Worm (Caenorhabditis elegans): ENCODE measurements around the gene clec-73.

clec-73 gene

DNA sequence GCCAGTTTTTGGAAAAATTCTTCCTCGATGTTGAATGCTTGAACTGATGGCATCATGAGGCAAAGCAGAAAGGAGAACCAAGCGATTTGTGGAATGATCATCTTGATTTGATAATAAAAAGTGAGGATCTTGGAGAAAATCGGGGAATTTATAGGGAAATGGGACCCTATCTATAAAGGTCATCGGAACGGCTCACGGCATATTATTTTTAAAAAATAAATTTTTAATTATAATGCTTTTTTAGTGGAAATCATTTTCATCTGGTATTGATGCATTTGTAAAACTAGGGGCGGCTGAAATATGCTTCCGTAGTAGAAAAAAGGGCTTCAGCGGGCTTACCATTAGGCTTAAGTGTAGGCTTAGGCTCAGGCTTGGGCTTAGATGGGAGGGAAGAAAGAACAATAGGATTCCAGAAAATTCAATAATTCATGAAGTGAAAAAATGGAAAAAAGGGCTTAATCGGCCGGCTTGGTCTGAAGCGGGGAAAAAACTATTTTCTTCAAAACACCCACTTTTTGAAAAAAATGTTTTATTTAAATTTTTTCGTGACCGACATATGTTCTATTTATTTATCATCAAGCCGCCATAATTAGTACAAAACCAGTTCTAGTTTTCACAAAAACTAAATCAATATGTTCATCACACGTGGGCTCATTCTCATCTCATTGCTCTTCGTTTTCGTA is 48.3 kb downstream of the clec-73 start, which contains the start of the genes F56D6.22 and F56D6.12:
Gene F56D6.22, minus strand, starts transcription at position 101 of the 683 bp plus-strand sequence.
Gene F56D6.12, plus strand, starts transcription at position 633 of the 683 bp plus-strand sequence.
- TF ChIP-seq pat-9 (tag; optimal IDR thresholded peaks at IDR 0.05) (no peak), K09A11.1 (tag; optimal IDR thresholded peaks at IDR 0.05; ENCODE audit: insufficient read depth) (no peak), ceh-45 (GFP tag; IDR thresholded peaks at IDR 0.05) (no peak), ref-2 (tag; optimal IDR thresholded peaks at IDR 0.05) (no peak), ceh-31 (tag; optimal IDR thresholded peaks at IDR 0.05) (no peak), zip-5 (tag; optimal IDR thresholded peaks at IDR 0.05) (no peak), ceh-22 (tag; optimal IDR thresholded peaks at IDR 0.05) (no peak), F13H6.1 (tag; optimal IDR thresholded peaks at IDR 0.05) (no peak), Y22D7AL.16 (tag; optimal IDR thresholded peaks at IDR 0.05) (no peak), elt-4 (tag; optimal IDR thresholded peaks at IDR 0.05) (no peak), dmd-4 (tag; optimal IDR thresholded peaks at IDR 0.05; ENCODE audit: borderline replicate concordance) (no peak), che-1 (tag; optimal IDR thresholded peaks at IDR 0.05) (no peak), elt-2 (tag; optimal IDR thresholded peaks at IDR 0.05) (no peak), nhr-11 (tag; optimal IDR thresholded peaks at IDR 0.05) (no peak), lim-6 (tag; optimal IDR thresholded peaks at IDR 0.05) (no peak), hlh-15 (tag; optimal IDR thresholded peaks at IDR 0.05) (no peak)

DNA sequence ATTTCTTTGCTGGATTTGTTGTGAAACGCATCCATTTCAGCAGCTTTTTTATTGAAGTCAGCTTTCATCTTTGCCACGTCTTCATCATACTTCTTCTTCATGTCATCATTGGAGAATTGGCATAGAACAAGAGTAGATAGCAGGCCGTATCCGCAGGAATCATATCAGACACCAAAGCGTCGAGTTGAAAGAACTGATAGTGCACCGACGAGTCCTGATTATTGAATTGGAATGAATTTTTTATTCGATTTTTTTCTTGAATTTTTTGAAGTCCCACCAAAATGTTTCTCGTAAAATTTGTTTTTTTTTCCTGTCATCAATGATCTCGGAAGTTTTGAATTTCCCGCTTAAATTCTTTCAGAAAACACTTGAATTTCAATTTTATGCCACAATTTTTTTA is 49.6 kb downstream of the clec-73 start, which contains the start of gene F56D6.11:
Gene F56D6.11, minus strand, starts transcription at position 101 of the 400 bp plus-strand sequence.
- no peak for TF ChIP-seq pat-9 (tag; optimal IDR thresholded peaks at IDR 0.05)
- TF ChIP-seq ceh-34 (tag; optimal IDR thresholded peaks at IDR 0.05), result no peak
- no peak for TF ChIP-seq eyg-1 (tag; optimal IDR thresholded peaks at IDR 0.05)
- no peak for TF ChIP-seq ceh-45 (GFP tag; IDR thresholded peaks at IDR 0.05)
- no peak for TF ChIP-seq ahr-1 (tag; optimal IDR thresholded peaks at IDR 0.05)
- TF ChIP-seq pros-1 (tag; optimal IDR thresholded peaks at IDR 0.05), result no peak
- no peak for TF ChIP-seq syd-9 (tag; optimal IDR thresholded peaks at IDR 0.05)
- no peak for TF ChIP-seq ztf-16 (tag; optimal IDR thresholded peaks at IDR 0.05)
- no peak for TF ChIP-seq Y22D7AL.16 (tag; optimal IDR thresholded peaks at IDR 0.05)

DNA sequence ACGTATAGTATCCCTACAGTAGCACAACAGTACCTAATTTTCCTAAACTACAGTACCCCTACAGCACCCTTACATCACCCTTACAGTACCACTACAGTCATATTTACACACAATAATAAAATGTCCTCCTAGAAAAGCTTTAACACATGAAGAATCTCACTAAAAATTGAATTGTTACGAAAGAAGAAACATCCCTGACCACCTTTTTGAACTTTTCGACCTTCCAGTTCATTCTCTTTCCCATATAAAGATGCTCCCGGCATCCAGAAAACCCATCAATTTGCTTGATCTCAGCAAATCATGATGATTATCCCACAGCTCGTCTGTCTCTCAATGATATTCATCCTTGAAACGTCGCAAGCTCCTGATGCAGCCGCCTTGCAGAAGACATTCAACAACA is 51.4 kb downstream of the clec-73 start, which contains the start of gene F56D6.21:
Gene F56D6.21, plus strand, starts transcription at position 301 of the 400 bp plus-strand sequence.
- no peak for TF ChIP-seq elt-2 (tag; optimal IDR thresholded peaks at IDR 0.05)
- no peak for TF ChIP-seq T23F11.4 (GFP tag; optimal IDR thresholded peaks at IDR 0.05)
- TF ChIP-seq ceh-48 (tag; optimal IDR thresholded peaks at IDR 0.05), result no peak
- no peak for TF ChIP-seq K09A11.1 (tag; optimal IDR thresholded peaks at IDR 0.05; ENCODE audit: insufficient read depth)
- no peak for TF ChIP-seq ttx-3 (tag; optimal IDR thresholded peaks at IDR 0.05)
- no peak for TF ChIP-seq pag-3 (tag; optimal IDR thresholded peaks at IDR 0.05; ENCODE audit: borderline replicate concordance)
- TF ChIP-seq pha-4 (tag; optimal IDR thresholded peaks at IDR 0.05), result no peak
- no peak for TF ChIP-seq pqm-1 (tag; optimal IDR thresholded peaks at IDR 0.05)
- TF ChIP-seq ceh-18 (tag; optimal IDR thresholded peaks at IDR 0.05), result no peak
- no peak for TF ChIP-seq ceh-31 (tag; optimal IDR thresholded peaks at IDR 0.05)
- TF ChIP-seq C38D4.7 (GFP tag; optimal IDR thresholded peaks at IDR 0.05), result no peak
- TF ChIP-seq gmeb-2 (tag; optimal IDR thresholded peaks at IDR 0.05), result no peak
- no peak for TF ChIP-seq hlh-6 (tag; optimal IDR thresholded peaks at IDR 0.05)
- no peak for TF ChIP-seq zip-5 (tag; optimal IDR thresholded peaks at IDR 0.05)
- TF ChIP-seq ets-4 (tag; optimal IDR thresholded peaks at IDR 0.05), result no peak
- TF ChIP-seq ceh-19 (GFP tag; optimal IDR thresholded peaks at IDR 0.05), result no peak
- TF ChIP-seq lin-11 (tag; optimal IDR thresholded peaks at IDR 0.05), result no peak
- TF ChIP-seq ahr-1 (tag; optimal IDR thresholded peaks at IDR 0.05), result no peak
- no peak for TF ChIP-seq sdc-2 (tag; optimal IDR thresholded peaks at IDR 0.05)
